Worm (Caenorhabditis elegans): ENCODE measurements around the gene srv-7.
A peak's percentile ranks its signal among the peaks of the same experiment; 100 is the strongest.

srv-7 gene

ce11 chrX:5647884-5648283 lies at the start of gene srv-7:
Gene srv-7 (minus strand): TSS chrX:5647984.
- TF ChIP-seq php-3 (GFP tag; IDR thresholded peaks at IDR 0.05) (no peak), nhr-237 (tag; optimal IDR thresholded peaks at IDR 0.05) (no peak), sdz-12 (GFP tag; optimal IDR thresholded peaks at IDR 0.05) (no peak), mxl-3 (GFP tag; optimal IDR thresholded peaks at IDR 0.05) (no peak), R02D3.7 (tag; optimal IDR thresholded peaks at IDR 0.05) (no peak), nhr-102 (tag; optimal IDR thresholded peaks at IDR 0.05) (no peak), Y5F2A.4 (GFP tag; optimal IDR thresholded peaks at IDR 0.05) (no peak), T26A8.4 (GFP tag; IDR thresholded peaks at IDR 0.05) (no peak), unc-130 (GFP tag; optimal IDR thresholded peaks at IDR 0.05) (no peak), ztf-11 (tag; optimal IDR thresholded peaks at IDR 0.05) (no peak), dmd-6 (GFP tag; IDR thresholded peaks at IDR 0.05) (no peak), mep-1 (tag; optimal IDR thresholded peaks at IDR 0.05) (no peak), ceh-44 (GFP tag; IDR thresholded peaks at IDR 0.05) (no peak), pha-4 (GFP tag; IDR thresholded peaks at IDR 0.05) (no peak), pha-4 (tag; optimal IDR thresholded peaks at IDR 0.05) (no peak), dmd-8 (GFP tag; IDR thresholded peaks at IDR 0.05) (no peak), egl-43 (GFP tag; IDR thresholded peaks at IDR 0.05) (no peak), unc-39 (tag; optimal IDR thresholded peaks at IDR 0.05) (no peak), snpc-1.2 (GFP tag; IDR thresholded peaks at IDR 0.05) (no peak), zip-11 (GFP tag; IDR thresholded peaks at IDR 0.05) (no peak), spr-1 (tag; optimal IDR thresholded peaks at IDR 0.05) (no peak)

DNA sequence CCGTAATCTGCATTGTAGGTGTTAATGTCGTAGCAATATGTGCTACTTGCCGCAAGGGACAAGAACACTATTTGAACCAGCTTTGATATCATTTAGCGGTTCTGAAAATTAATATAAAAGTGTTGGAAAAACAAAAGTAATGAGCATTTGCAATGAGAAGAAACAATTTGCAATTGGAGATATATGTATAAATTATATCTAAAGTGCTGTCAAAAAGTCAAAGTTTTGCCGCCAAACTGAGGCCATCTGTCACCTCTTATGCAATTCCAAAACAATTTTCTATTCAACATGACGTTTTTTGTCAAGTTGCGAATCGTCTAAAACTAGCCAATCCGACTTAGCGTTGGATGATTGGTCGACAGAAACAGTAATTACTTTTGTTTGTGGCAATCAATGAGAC lies 49.4 kb upstream of the srv-7 start, which contains the start of gene W01C8.5:
W01C8.5 (minus strand) TSS at position 101 of the 400 bp plus-strand sequence.
- TF ChIP-seq ztf-7 (tag; optimal IDR thresholded peaks at IDR 0.05) (no peak), pqm-1 (tag; optimal IDR thresholded peaks at IDR 0.05) (no peak), R02D3.7 (tag; optimal IDR thresholded peaks at IDR 0.05) (no peak), spr-3 (GFP tag; optimal IDR thresholded peaks at IDR 0.05) (no peak), nhr-10 (tag; optimal IDR thresholded peaks at IDR 0.05) (no peak), ceh-28 (tag; optimal IDR thresholded peaks at IDR 0.05) (no peak), aly-2 (tag; optimal IDR thresholded peaks at IDR 0.05) (no peak), jun-1 (tag; optimal IDR thresholded peaks at IDR 0.05) (no peak), Y5F2A.4 (GFP tag; optimal IDR thresholded peaks at IDR 0.05) (no peak), spr-1 (tag; optimal IDR thresholded peaks at IDR 0.05) (no peak), nhr-76 (tag; optimal IDR thresholded peaks at IDR 0.05) (no peak), Y75B8A.6 (GFP tag; IDR thresholded peaks at IDR 0.05) (no peak), unc-62 (GFP tag; optimal IDR thresholded peaks at IDR 0.05 in 1 of 2) (no peak), unc-62 (tag; optimal IDR thresholded peaks at IDR 0.05) (no peak), duxl-1 (tag; optimal IDR thresholded peaks at IDR 0.05; ENCODE audit: poor library complexity) (no peak), daf-8 (GFP tag; IDR thresholded peaks at IDR 0.05) (no peak), snpc-1.2 (GFP tag; IDR thresholded peaks at IDR 0.05) (no peak), lim-7 (GFP tag; IDR thresholded peaks at IDR 0.05) (no peak), mxl-2 (GFP tag; conservative IDR thresholded peaks at IDR 0.05) (no peak), lin-15B (tag; optimal IDR thresholded peaks at IDR 0.05) (no peak), zip-11 (GFP tag; IDR thresholded peaks at IDR 0.05) (no peak)

DNA sequence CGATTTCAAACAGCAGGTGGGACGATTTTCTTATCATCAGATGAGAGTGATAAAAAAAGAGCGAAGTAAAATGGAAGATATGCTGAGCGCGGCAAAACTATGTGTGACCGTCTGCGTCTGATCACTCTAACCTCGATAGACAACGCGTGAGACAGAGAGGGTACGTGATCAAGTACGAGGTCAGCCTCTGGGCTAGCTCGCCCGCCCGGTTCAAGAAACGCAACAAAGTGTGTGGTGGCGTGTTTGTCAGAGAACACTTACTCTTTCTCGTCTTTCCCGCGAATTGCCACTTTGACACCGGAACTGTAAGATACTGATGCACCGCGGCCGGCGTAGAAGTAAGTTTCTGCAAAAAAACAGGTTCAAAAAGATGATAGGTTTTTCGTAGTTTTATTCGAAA lies 48.4 kb upstream of the srv-7 start:
- peak; percentile 89 for TF ChIP-seq hlh-30 (tag; optimal IDR thresholded peaks at IDR 0.05; ENCODE audit: insufficient read depth)
- no peak for TF ChIP-seq F37D6.2 (tag; optimal IDR thresholded peaks at IDR 0.05)
- TF ChIP-seq dmd-6 (GFP tag; IDR thresholded peaks at IDR 0.05), result peak; percentile 90
- no peak for TF ChIP-seq egl-43 (GFP tag; IDR thresholded peaks at IDR 0.05)
- peak; percentile 16 for TF ChIP-seq nhr-48 (tag; optimal IDR thresholded peaks at IDR 0.05)
- peak; percentile 35; the same call in 1 of the 2 replicates for TF ChIP-seq set-16 (GFP tag; IDR thresholded peaks at IDR 0.05)
- TF ChIP-seq nhr-25 (tag; optimal IDR thresholded peaks at IDR 0.05; ENCODE audit: borderline replicate concordance, insufficient read depth), result peak; percentile 48
- no peak for TF ChIP-seq ztf-11 (tag; optimal IDR thresholded peaks at IDR 0.05)
- TF ChIP-seq mep-1 (tag; optimal IDR thresholded peaks at IDR 0.05), result peak; percentile 58
- peak in 1 of 2 experiments; percentile 2 for TF ChIP-seq daf-16 (GFP tag; optimal IDR thresholded peaks at IDR 0.05)
- TF ChIP-seq daf-16 (tag; optimal IDR thresholded peaks at IDR 0.05), result peak; percentile 77
- peak; percentile 53 for TF ChIP-seq dve-1 (tag; optimal IDR thresholded peaks at IDR 0.05; ENCODE audit: insufficient read depth)
- TF ChIP-seq dmd-8 (GFP tag; IDR thresholded peaks at IDR 0.05), result no peak
- 0 out of 2 replicates have a peak, but pooled peaks have one; percentile 48 for TF ChIP-seq php-3 (GFP tag; IDR thresholded peaks at IDR 0.05)
- TF ChIP-seq ces-1 (GFP tag; optimal IDR thresholded peaks at IDR 0.05), result no peak
- no peak for TF ChIP-seq fkh-10 (GFP tag; optimal IDR thresholded peaks at IDR 0.05)
- 0 out of 2 replicates have a peak, but pooled peaks have one; percentile 18 for TF ChIP-seq T26A8.4 (GFP tag; IDR thresholded peaks at IDR 0.05)
- peak; percentile 89 for TF ChIP-seq nhr-28 (tag; optimal IDR thresholded peaks at IDR 0.05)
- TF ChIP-seq hmg-1.1 (GFP tag; IDR thresholded peaks at IDR 0.05), result peak; percentile 38; the same call in 1 of the 2 replicates
- no peak for TF ChIP-seq spr-1 (tag; optimal IDR thresholded peaks at IDR 0.05)
